Fruit fly (Drosophila melanogaster) whole organism, embryonic: Measurements from ENCODE around the gene CG5157.

Experiments used
- Atf-2 ChIP-seq: fragments of 200-800 bp; sonication (Bioruptor generic); optimal IDR thresholded peaks from 2 replicates; lab custom pipeline; 2016; ENCODE audit warnings: missing biosample characterization, missing genetic modification characterization
- BEAF-32 ChIP-seq: fragments of 200-800 bp; sonication (Bioruptor generic); optimal IDR thresholded peaks from 3 replicates; lab custom pipeline; 2017; ENCODE audit warnings: missing biosample characterization, missing genetic modification characterization, mild to moderate bottlenecking, moderate library complexity, missing genetic modification reagents
- CG1024 ChIP-seq: fragments of 200-800 bp; sonication (Bioruptor generic); IDR thresholded peaks from 2 replicates; pipeline ENCODE4 v1.3.6; 2022; ENCODE audit warnings: missing biosample characterization, missing genetic modification characterization
- CG10543 ChIP-seq: fragments of 200-800 bp; sonication (Bioruptor generic); optimal IDR thresholded peaks from 3 replicates; lab custom pipeline; 2017; ENCODE audit warnings: missing biosample characterization, mild to moderate bottlenecking, missing genetic modification characterization, moderate library complexity
- CG11456 ChIP-seq: fragments of 200-800 bp; sonication (Bioruptor generic); IDR thresholded peaks from 3 replicates; pipeline ENCODE4 v1.3.6; 2022; ENCODE audit warnings: missing biosample characterization, missing genetic modification characterization
- CG11695 ChIP-seq: fragments of 200-800 bp; sonication (Bioruptor generic); IDR thresholded peaks from 3 replicates; pipeline ENCODE4 v1.3.6; 2022; ENCODE audit warnings: missing biosample characterization, missing genetic modification characterization
- CG12299 ChIP-seq: fragments of 200-800 bp; sonication (Bioruptor generic); optimal IDR thresholded peaks from 2 replicates; lab custom pipeline; 2018; ENCODE audit warnings: missing biosample characterization, mild to moderate bottlenecking, missing genetic modification characterization
- CG13287 ChIP-seq: fragments of 200-800 bp; sonication (Bioruptor generic); IDR thresholded peaks from 2 replicates; pipeline ENCODE4 v1.3.6; 2022; ENCODE audit warnings: missing biosample characterization, missing genetic modification characterization; ENCODE audit not compliant: partially characterized antibody
- CG15514 ChIP-seq: fragments of 200-800 bp; sonication (Bioruptor generic); optimal IDR thresholded peaks from 3 replicates; lab custom pipeline; 2017; ENCODE audit warnings: missing biosample characterization, missing genetic modification characterization, mild to moderate bottlenecking, moderate library complexity, missing genetic modification reagents
- CG1603 ChIP-seq: fragments of 200-800 bp; sonication (Bioruptor generic); optimal IDR thresholded peaks from 2 replicates; lab custom pipeline; 2019; ENCODE audit warnings: missing biosample characterization, mild to moderate bottlenecking, missing genetic modification characterization, moderate library complexity
- CG17802 ChIP-seq: fragments of 200-800 bp; sonication (Bioruptor generic); optimal IDR thresholded peaks from 2 replicates; lab custom pipeline; 2018; ENCODE audit warnings: missing biosample characterization, mild to moderate bottlenecking, missing genetic modification characterization, moderate library complexity
- CG2199 ChIP-seq: fragments of 200-800 bp; sonication (Bioruptor generic); IDR thresholded peaks from 3 replicates; pipeline ENCODE4 v1.3.6; 2022; ENCODE audit warnings: missing biosample characterization, missing genetic modification characterization
- CG3065 ChIP-seq: fragments of 200-800 bp; sonication (Bioruptor generic); optimal IDR thresholded peaks from 2 replicates; lab custom pipeline; 2016; ENCODE audit warnings: missing biosample characterization, missing genetic modification characterization
- CG3281 ChIP-seq: fragments of 200-800 bp; sonication (Bioruptor generic); optimal IDR thresholded peaks from 3 replicates; lab custom pipeline; 2017; ENCODE audit warnings: missing biosample characterization, mild to moderate bottlenecking, missing genetic modification characterization
- CG34224 ChIP-seq: fragments of 200-800 bp; sonication (Bioruptor generic); IDR thresholded peaks from 3 replicates; pipeline ENCODE4 v1.3.6; 2022; ENCODE audit warnings: missing biosample characterization, missing genetic modification characterization; ENCODE audit not compliant: partially characterized antibody
- CG3838 ChIP-seq: fragments of 200-800 bp; sonication (Bioruptor generic); optimal IDR thresholded peaks from 3 replicates; lab custom pipeline; 2016; ENCODE audit warnings: missing biosample characterization, missing genetic modification characterization
- CG4282 ChIP-seq: fragments of 200-800 bp; sonication (Bioruptor generic); optimal IDR thresholded peaks from 2 replicates; lab custom pipeline; 2016; ENCODE audit warnings: missing biosample characterization, missing genetic modification characterization
- CG4854 ChIP-seq: fragments of 200-800 bp; sonication (Bioruptor generic); optimal IDR thresholded peaks from 2 replicates; lab custom pipeline; 2016; ENCODE audit warnings: missing biosample characterization, missing genetic modification characterization, inconsistent platforms
- CG6272 ChIP-seq: fragments of 200-800 bp; sonication (Bioruptor generic); IDR thresholded peaks from 2 replicates; pipeline ENCODE4 v1.3.6; 2022; ENCODE audit warnings: missing biosample characterization, missing genetic modification characterization
- CG7556 ChIP-seq: fragments of 200-800 bp; sonication (Bioruptor generic); optimal IDR thresholded peaks from 2 replicates; lab custom pipeline; 2017; ENCODE audit warnings: missing biosample characterization, mild to moderate bottlenecking, missing genetic modification characterization
- CHES-1-like ChIP-seq: fragments of 200-800 bp; sonication (Bioruptor generic); optimal IDR thresholded peaks from 2 replicates; lab custom pipeline; 2016; ENCODE audit warnings: missing biosample characterization, missing genetic modification characterization
- Doc2 ChIP-seq: fragments of 200-800 bp; sonication (Bioruptor generic); IDR thresholded peaks from 2 replicates; pipeline ENCODE4 v1.3.6; 2022; ENCODE audit warnings: missing biosample characterization, missing genetic modification characterization
- ERR ChIP-seq: fragments of 200-800 bp; sonication (Bioruptor generic); optimal IDR thresholded peaks from 2 replicates; lab custom pipeline; 2016; ENCODE audit warnings: missing biosample characterization, missing genetic modification characterization
- Gsc ChIP-seq: fragments of 200-800 bp; sonication (Bioruptor generic); IDR thresholded peaks from 2 replicates; pipeline ENCODE4 v1.3.6; 2022; ENCODE audit warnings: missing biosample characterization, missing genetic modification characterization
- H15 ChIP-seq: fragments of 200-800 bp; sonication (Bioruptor generic); IDR thresholded peaks from 3 replicates; pipeline ENCODE4 v1.3.6; 2022; ENCODE audit warnings: missing biosample characterization, missing genetic modification characterization
- MESR4 ChIP-seq: fragments of 200-800 bp; sonication (Bioruptor generic); optimal IDR thresholded peaks from 2 replicates; lab custom pipeline; 2018; ENCODE audit warnings: missing biosample characterization, mild to moderate bottlenecking, missing genetic modification characterization, moderate library complexity
- Rx ChIP-seq: fragments of 200-800 bp; sonication (Bioruptor generic); IDR thresholded peaks from 2 replicates; pipeline ENCODE4 v1.3.6; 2022; ENCODE audit warnings: missing biosample characterization, missing genetic modification characterization
- abd-A ChIP-seq: fragments of 200-800 bp; sonication (Bioruptor generic); optimal IDR thresholded peaks from 3 replicates; lab custom pipeline; 2019; ENCODE audit warnings: missing biosample characterization, mild to moderate bottlenecking, missing genetic modification characterization, moderate library complexity
- ac ChIP-seq: fragments of 200-800 bp; sonication (Bioruptor generic); optimal IDR thresholded peaks from 3 replicates; lab custom pipeline; 2017; ENCODE audit warnings: missing biosample characterization, mild to moderate bottlenecking, missing genetic modification characterization
- al ChIP-seq: fragments of 200-800 bp; sonication (Bioruptor generic); IDR thresholded peaks from 2 replicates; pipeline ENCODE4 v1.3.6; 2022; ENCODE audit warnings: missing biosample characterization, missing genetic modification characterization
- chinmo ChIP-seq: fragments of 200-800 bp; sonication (Bioruptor generic); IDR thresholded peaks from 4 replicates; pipeline ENCODE4 v1.3.6; 2022; ENCODE audit warnings: missing biosample characterization, missing genetic modification characterization; ENCODE audit not compliant: partially characterized antibody
- dan ChIP-seq: fragments of 200-800 bp; sonication (Bioruptor generic); IDR thresholded peaks from 2 replicates; pipeline ENCODE4 v1.3.6; 2022; ENCODE audit warnings: missing biosample characterization, missing genetic modification characterization
- dysf ChIP-seq: fragments of 200-800 bp; sonication (Bioruptor generic); IDR thresholded peaks from 3 replicates; pipeline ENCODE4 v1.3.6; 2022; ENCODE audit warnings: missing biosample characterization, missing genetic modification characterization
- ewg ChIP-seq: fragments of 200-800 bp; sonication (Bioruptor generic); optimal IDR thresholded peaks from 3 replicates; lab custom pipeline; 2017; ENCODE audit warnings: mild to moderate bottlenecking, missing biosample characterization, missing genetic modification reagents, missing genetic modification characterization
- exex ChIP-seq: fragments of 200-800 bp; sonication (Bioruptor generic); optimal IDR thresholded peaks from 4 replicates; lab custom pipeline; 2018; ENCODE audit warnings: missing biosample characterization, mild to moderate bottlenecking, missing genetic modification characterization, moderate library complexity
- eyg ChIP-seq: fragments of 200-800 bp; sonication (Bioruptor generic); optimal IDR thresholded peaks from 3 replicates; lab custom pipeline; 2016; ENCODE audit warnings: missing biosample characterization, missing genetic modification characterization
- lbe ChIP-seq: fragments of 200-800 bp; sonication (Bioruptor generic); optimal IDR thresholded peaks from 2 replicates; lab custom pipeline; 2016; ENCODE audit warnings: missing biosample characterization, mild to moderate bottlenecking, missing genetic modification characterization
- lilli ChIP-seq: fragments of 200-800 bp; sonication (Bioruptor generic); optimal IDR thresholded peaks from 3 replicates; lab custom pipeline; 2016; ENCODE audit warnings: missing biosample characterization, missing genetic modification characterization
- nom ChIP-seq: fragments of 200-800 bp; sonication (Bioruptor generic); optimal IDR thresholded peaks from 2 replicates; lab custom pipeline; 2017; ENCODE audit warnings: missing biosample characterization, missing genetic modification characterization, mild to moderate bottlenecking, moderate library complexity, missing genetic modification reagents
- odd ChIP-seq: fragments of 200-800 bp; sonication (Bioruptor generic); optimal IDR thresholded peaks from 2 replicates; lab custom pipeline; 2017; ENCODE audit warnings: missing biosample characterization, mild to moderate bottlenecking, missing genetic modification characterization
- phol ChIP-seq: fragments of 200-800 bp; sonication (Bioruptor generic); optimal IDR thresholded peaks from 3 replicates; lab custom pipeline; 2018; ENCODE audit warnings: missing biosample characterization, mild to moderate bottlenecking, missing genetic modification characterization, moderate library complexity
- pzg ChIP-seq: fragments of 200-800 bp; sonication (Bioruptor generic); optimal IDR thresholded peaks from 3 replicates; lab custom pipeline; 2018; ENCODE audit warnings: missing biosample characterization, mild to moderate bottlenecking, missing genetic modification characterization, moderate library complexity
- ranshi ChIP-seq: fragments of 200-800 bp; sonication (Bioruptor generic); IDR thresholded peaks from 2 replicates; pipeline ENCODE4 v1.3.6; 2022; ENCODE audit warnings: missing biosample characterization, missing genetic modification characterization
- shn ChIP-seq: fragments of 200-800 bp; sonication (Bioruptor generic); optimal IDR thresholded peaks from 3 replicates; lab custom pipeline; 2016; ENCODE audit warnings: missing biosample characterization, missing genetic modification characterization
- sna ChIP-seq: fragments of 200-800 bp; sonication (Bioruptor generic); IDR thresholded peaks from 2 replicates; pipeline ENCODE4 v1.3.6; 2022; ENCODE audit warnings: missing biosample characterization, missing genetic modification characterization; ENCODE audit not compliant: partially characterized antibody
- toy ChIP-seq: fragments of 200-800 bp; sonication (Bioruptor generic); IDR thresholded peaks from 2 replicates; pipeline ENCODE4 v1.3.6; 2022; ENCODE audit warnings: missing biosample characterization, missing genetic modification characterization
- tx ChIP-seq: fragments of 200-800 bp; sonication (Bioruptor generic); optimal IDR thresholded peaks from 2 replicates; lab custom pipeline; 2016; ENCODE audit warnings: missing biosample characterization, missing genetic modification characterization
- yki ChIP-seq: fragments of >200 bp; optimal IDR thresholded peaks from 3 replicates; lab custom pipeline; 2018

CG5157 gene

DNA sequence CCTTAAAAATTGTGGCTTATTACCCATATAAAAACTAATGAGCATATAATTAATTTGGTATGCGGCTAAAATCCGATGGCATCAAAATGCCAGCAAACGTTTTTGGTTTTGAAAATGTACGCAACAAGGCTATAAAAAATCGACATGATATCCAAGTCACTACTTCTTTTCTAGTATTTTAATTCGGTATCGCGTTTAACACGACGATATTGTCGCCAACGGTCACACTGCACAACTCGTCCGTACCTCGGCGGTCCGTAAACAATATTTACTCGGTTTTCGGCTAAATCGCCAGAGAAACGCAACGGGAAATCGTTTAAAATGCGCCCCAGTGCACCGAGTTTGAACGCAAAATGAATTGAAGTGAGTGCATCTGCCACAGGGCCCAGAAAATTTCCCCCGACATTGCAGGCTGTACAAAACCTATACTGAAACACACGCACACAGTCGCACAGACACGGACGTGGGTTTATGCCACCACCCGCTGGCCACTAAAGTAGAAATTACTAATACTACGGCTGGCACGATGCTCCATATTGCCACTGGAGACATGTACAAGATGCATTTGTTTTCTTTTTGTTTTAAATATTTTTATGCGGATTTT, 24.6 kb downstream of the CG5157 start, which contains the start of gene Taf4 (continued):
- peak; percentile 33 for TF ChIP-seq CG1603 (tag; lab: Kevin White, UChicago)
- peak; percentile 46 for TF ChIP-seq ac
- 0 out of 3 replicates have a peak, but pooled peaks have one; percentile 6 for TF ChIP-seq CG34224
- peak; percentile 92 for TF ChIP-seq MESR4 (GFP tag; lab: Kevin White, UChicago)
- TF ChIP-seq CG12299 (tag; lab: Kevin White, UChicago) = peak; percentile 86
- peak; percentile 38 for TF ChIP-seq CG17802 (tag; lab: Kevin White, UChicago)

- TF ChIP-seq CG13287 (GFP tag; lab: Robert Waterston, UW) = peak; percentile 46
- TF ChIP-seq Gsc (GFP tag; lab: Robert Waterston, UW) = no peak
- TF ChIP-seq abd-A (tag; lab: Kevin White, UChicago) = no peak
- TF ChIP-seq CG6272 (GFP tag; lab: Robert Waterston, UW) = no peak
- no peak for TF ChIP-seq exex (tag; lab: Kevin White, UChicago)
- TF ChIP-seq ewg = no peak
- TF ChIP-seq pzg (GFP tag; lab: Kevin White, UChicago) = peak; percentile 53
- TF ChIP-seq CG15514 (GFP tag; lab: Kevin White, UChicago) = peak; percentile 21
- TF ChIP-seq yki (lab: Kevin White, UChicago) = no peak
- peak; percentile 1 for TF ChIP-seq phol (tag; lab: Kevin White, UChicago)
- TF ChIP-seq CG3065 (GFP tag; lab: Kevin White, UChicago) = no peak
- TF ChIP-seq sna (GFP tag; lab: Robert Waterston, UW) = no peak
- no peak for TF ChIP-seq chinmo (GFP tag; lab: Robert Waterston, UW)
- TF ChIP-seq ERR (GFP tag; lab: Kevin White, UChicago) = no peak
- TF ChIP-seq Doc2 (GFP tag; lab: Robert Waterston, UW) = no peak
- no peak for TF ChIP-seq Rx
- TF ChIP-seq dan (GFP tag; lab: Robert Waterston, UW) = no peak
- peak; percentile 69 for TF ChIP-seq BEAF-32 (GFP tag; lab: Kevin White, UChicago)
- TF ChIP-seq CG4282 = no peak
- TF ChIP-seq CG2199 (GFP tag; lab: Robert Waterston, UW) = no peak
- no peak for TF ChIP-seq shn
- TF ChIP-seq CG4854 (GFP tag; lab: Kevin White, UChicago) = no peak
- TF ChIP-seq toy (GFP tag; lab: Robert Waterston, UW) = no peak
- TF ChIP-seq Atf-2 (GFP tag; lab: Kevin White, UChicago) = no peak
- TF ChIP-seq CG3281 = no peak
- no peak for TF ChIP-seq CG11456 (GFP tag; lab: Robert Waterston, UW)
- TF ChIP-seq CG10543 = no peak
- TF ChIP-seq lilli (GFP tag; lab: Kevin White, UChicago) = no peak
- TF ChIP-seq ranshi (GFP tag; lab: Robert Waterston, UW) = no peak
- no peak for TF ChIP-seq CG11695 (GFP tag; lab: Robert Waterston, UW)
- TF ChIP-seq CG7556 (GFP tag; lab: Kevin White, UChicago) = no peak
- TF ChIP-seq nom = peak; percentile 47
- no peak for TF ChIP-seq lbe
- no peak for TF ChIP-seq tx (GFP tag; lab: Kevin White, UChicago)
- TF ChIP-seq dysf (GFP tag; lab: Robert Waterston, UW) = no peak
- TF ChIP-seq CHES-1-like (GFP tag; lab: Kevin White, UChicago) = no peak
- TF ChIP-seq H15 (GFP tag; lab: Robert Waterston, UW) = no peak
- no peak for TF ChIP-seq CG3838
- TF ChIP-seq odd = no peak
- no peak for TF ChIP-seq al (GFP tag; lab: Robert Waterston, UW)
- TF ChIP-seq eyg (GFP tag; lab: Kevin White, UChicago) = no peak
- TF ChIP-seq CG1024 (GFP tag; lab: Robert Waterston, UW) = no peak
These were observed 25.4 kb downstream of the CG5157 start, which contains the start of gene Zn72D for dm6 chr3L:16112069-16112820. Gene Zn72D (minus strand): TSS chr3L:16112626.
